Worm (Caenorhabditis elegans): ENCODE results near the gene fbxa-148.

DNA sequence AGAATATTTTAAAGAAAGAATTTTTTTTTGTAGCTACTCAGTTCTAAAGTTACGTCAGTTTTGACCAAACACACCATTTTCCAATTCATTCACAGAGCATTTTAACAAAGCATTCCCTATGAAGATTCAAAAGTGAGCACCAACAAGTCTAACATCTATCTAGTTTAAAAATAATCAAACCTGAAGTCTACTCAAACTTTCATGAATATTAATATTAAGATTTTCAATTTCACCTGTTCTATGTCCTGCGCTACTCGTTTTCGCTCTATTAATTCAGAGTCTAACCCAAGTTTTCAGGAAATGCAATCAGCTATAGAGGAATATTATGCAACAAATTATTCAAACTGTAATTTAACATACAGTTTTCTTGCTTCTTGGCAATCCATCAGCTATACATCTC lies 33.3 kb downstream of the fbxa-148 start, which contains the start of gene srh-119:
- TF ChIP-seq ceh-18 (tag; optimal IDR thresholded peaks at IDR 0.05): no peak
- TF ChIP-seq npax-4 (tag; optimal IDR thresholded peaks at IDR 0.05): no peak
- TF ChIP-seq pag-3 (tag; optimal IDR thresholded peaks at IDR 0.05; ENCODE audit: borderline replicate concordance): no peak
- no peak for TF ChIP-seq ceh-45 (GFP tag; IDR thresholded peaks at IDR 0.05)
- TF ChIP-seq nhr-11 (tag; optimal IDR thresholded peaks at IDR 0.05): no peak
